Fruit fly (Drosophila melanogaster) whole organism, adult: ENCODE data around the gene HP4.

Experiments used
- CG11617 ChIP-seq: fragments of 200-800 bp; sonication (Bioruptor generic); optimal IDR thresholded peaks from 2 replicates; lab custom pipeline; 2017; ENCODE audit warnings: mild to moderate bottlenecking, missing biosample characterization, missing genetic modification reagents, missing genetic modification characterization
- CG12768 ChIP-seq: fragments of 200-800 bp; sonication (Bioruptor generic); optimal IDR thresholded peaks from 2 replicates; lab custom pipeline; 2017; ENCODE audit warnings: missing biosample characterization, missing genetic modification characterization, mild to moderate bottlenecking, moderate library complexity, missing genetic modification reagents
- CG14711 ChIP-seq: fragments of 200-800 bp; sonication (Bioruptor generic); optimal IDR thresholded peaks from 2 replicates; lab custom pipeline; 2018; ENCODE audit warnings: missing biosample characterization, mild to moderate bottlenecking, missing genetic modification characterization, moderate library complexity
- CG1620 ChIP-seq: fragments of 200-800 bp; sonication (Bioruptor generic); optimal IDR thresholded peaks from 2 replicates; lab custom pipeline; 2016; ENCODE audit warnings: missing biosample characterization, missing genetic modification characterization
- CG33017 ChIP-seq: fragments of 200-800 bp; sonication (Bioruptor generic); optimal IDR thresholded peaks from 2 replicates; lab custom pipeline; 2018; ENCODE audit warnings: missing biosample characterization, mild to moderate bottlenecking, missing genetic modification characterization, moderate library complexity
- CG5204 ChIP-seq: fragments of 200-800 bp; sonication (Bioruptor generic); optimal IDR thresholded peaks from 2 replicates; lab custom pipeline; 2016; ENCODE audit warnings: missing biosample characterization, missing genetic modification characterization
- CG7045 ChIP-seq: fragments of 200-800 bp; sonication (Bioruptor generic); optimal IDR thresholded peaks from 2 replicates; lab custom pipeline; 2017; ENCODE audit warnings: missing biosample characterization, mild to moderate bottlenecking, missing genetic modification characterization
- CG7101 ChIP-seq: fragments of 200-800 bp; sonication (Bioruptor generic); optimal IDR thresholded peaks from 2 replicates; lab custom pipeline; 2018; ENCODE audit warnings: missing biosample characterization, mild to moderate bottlenecking, missing genetic modification characterization, moderate library complexity
- Clk ChIP-seq: fragments of 200-800 bp; sonication (Bioruptor generic); optimal IDR thresholded peaks from 2 replicates; lab custom pipeline; 2017; ENCODE audit warnings: missing biosample characterization, missing genetic modification characterization
- Crg-1 ChIP-seq: fragments of 200-800 bp; sonication (Bioruptor generic); optimal IDR thresholded peaks from 2 replicates; lab custom pipeline; 2016; ENCODE audit warnings: missing biosample characterization, missing genetic modification characterization
- Mnt ChIP-seq: fragments of 200-800 bp; sonication (Bioruptor generic); optimal IDR thresholded peaks from 2 replicates; lab custom pipeline; 2016; ENCODE audit warnings: missing biosample characterization, mild to moderate bottlenecking, missing genetic modification characterization
- bab1 ChIP-seq: fragments of 200-800 bp; sonication (Bioruptor generic); optimal IDR thresholded peaks from 3 replicates; lab custom pipeline; 2019; ENCODE audit warnings: missing biosample characterization, mild to moderate bottlenecking, missing genetic modification characterization, moderate library complexity
- cic ChIP-seq: fragments of 200-800 bp; sonication (Bioruptor generic); optimal IDR thresholded peaks from 2 replicates; lab custom pipeline; 2017; ENCODE audit warnings: missing biosample characterization, mild to moderate bottlenecking, missing genetic modification characterization, moderate library complexity
- cnc ChIP-seq, 2 experiments: fragments of >200 bp; optimal IDR thresholded peaks; 2 replicates each; lab custom pipeline; 2017
- kay ChIP-seq: fragments of 200-800 bp; sonication (Bioruptor generic); peaks from one replicate; lab custom pipeline; 2016; ENCODE audit warnings: missing biosample characterization, missing genetic modification characterization, borderline replicate concordance
- ovo ChIP-seq: fragments of 200-800 bp; sonication (Bioruptor generic); optimal IDR thresholded peaks from 2 replicates; lab custom pipeline; 2016; ENCODE audit warnings: missing biosample characterization, missing genetic modification characterization
- pad ChIP-seq: fragments of 200-800 bp; sonication (Bioruptor generic); optimal IDR thresholded peaks from 3 replicates; lab custom pipeline; 2017; ENCODE audit warnings: missing biosample characterization, missing genetic modification characterization, mild to moderate bottlenecking, moderate library complexity, missing genetic modification reagents
- tj ChIP-seq: fragments of 200-800 bp; sonication (Bioruptor generic); optimal IDR thresholded peaks from 3 replicates; lab custom pipeline; 2017; ENCODE audit warnings: missing biosample characterization, mild to moderate bottlenecking, missing genetic modification characterization, moderate library complexity
- toe ChIP-seq: fragments of 200-800 bp; sonication (Bioruptor generic); optimal IDR thresholded peaks from 2 replicates; lab custom pipeline; 2016; ENCODE audit warnings: missing biosample characterization, missing genetic modification characterization

Gene HP4

dm6 chr3L:8013001-8013864 lies 37.3 kb upstream of the HP4 start:
- TF ChIP-seq CG14711 = no peak
- no peak for TF ChIP-seq bab1 (GFP tag; lab: Kevin White, UChicago)
- TF ChIP-seq CG33017 (tag; lab: Kevin White, UChicago) = no peak
- no peak for TF ChIP-seq Crg-1 (GFP tag; lab: Kevin White, UChicago)
- no peak for TF ChIP-seq CG11617 (GFP tag; lab: Kevin White, UChicago)
- TF ChIP-seq toe (GFP tag; lab: Kevin White, UChicago) = no peak

dm6 chr3L:8005770-8006169 lies 29.8 kb upstream of the HP4 start:
- TF ChIP-seq CG1620 (GFP tag; lab: Kevin White, UChicago) (no peak), CG5204 (GFP tag; lab: Kevin White, UChicago) (no peak), tj (GFP tag; lab: Kevin White, UChicago) (no peak), Mnt (GFP tag; lab: Kevin White, UChicago) (no peak), ovo (GFP tag; lab: Kevin White, UChicago) (no peak), CG33017 (tag; lab: Kevin White, UChicago) (no peak), CG14711 (no peak), pad (GFP tag; lab: Kevin White, UChicago) (no peak), kay (no peak), CG7101 (tag; lab: Kevin White, UChicago) (no peak), CG11617 (GFP tag; lab: Kevin White, UChicago) (no peak), CG12768 (no peak), Crg-1 (GFP tag; lab: Kevin White, UChicago) (no peak), toe (GFP tag; lab: Kevin White, UChicago) (no peak), bab1 (GFP tag; lab: Kevin White, UChicago) (no peak), cnc (optimal IDR thresholded peaks at IDR 0.05; lab: Kevin White, UChicago) (no peak), Clk (no peak)

dm6 chr3L:8001057-8001597 lies 25.2 kb upstream of the HP4 start:
- no peak for TF ChIP-seq bab1 (GFP tag; lab: Kevin White, UChicago)
- TF ChIP-seq Clk = no peak
- TF ChIP-seq CG14711 = no peak
- no peak for TF ChIP-seq pad (GFP tag; lab: Kevin White, UChicago)
- no peak for TF ChIP-seq CG7045 (GFP tag; lab: Kevin White, UChicago)
- TF ChIP-seq Mnt (GFP tag; lab: Kevin White, UChicago) = no peak
- TF ChIP-seq CG5204 (GFP tag; lab: Kevin White, UChicago) = no peak

- TF ChIP-seq pad (GFP tag; lab: Kevin White, UChicago) (no peak), CG11617 (GFP tag; lab: Kevin White, UChicago) (no peak), CG1620 (GFP tag; lab: Kevin White, UChicago) (no peak), tj (GFP tag; lab: Kevin White, UChicago) (no peak), ovo (GFP tag; lab: Kevin White, UChicago) (no peak), toe (GFP tag; lab: Kevin White, UChicago) (no peak), CG12768 (no peak)
Measured at dm6 chr3L:7999933-8000332, 24.0 kb upstream of the HP4 start.

dm6 chr3L:7996364-7996763 lies 20.4 kb upstream of the HP4 start:
- no peak for TF ChIP-seq CG5204 (GFP tag; lab: Kevin White, UChicago)
- TF ChIP-seq cic (GFP tag; lab: Kevin White, UChicago) = no peak
- no peak for TF ChIP-seq CG7101 (tag; lab: Kevin White, UChicago)

dm6 chr3L:7993570-7994319 lies 17.8 kb upstream of the HP4 start:
- TF ChIP-seq ovo (GFP tag; lab: Kevin White, UChicago) (no peak), CG12768 (no peak), toe (GFP tag; lab: Kevin White, UChicago) (no peak), CG11617 (GFP tag; lab: Kevin White, UChicago) (no peak)

- TF ChIP-seq pad (GFP tag; lab: Kevin White, UChicago) = no peak
Measured at dm6 chr3L:7992854-7993253, 16.9 kb upstream of the HP4 start.
